Fruit fly (Drosophila melanogaster): ENCODE data around the gene Smn.

The Smn gene

dm6 chr3L:16574307-16574946 is 6.9 kb downstream of the Smn start, which contains the start of gene mbf1 (continued):
- TF ChIP-seq al (GFP tag; IDR thresholded peaks at IDR 0.05) (no peak), CG8281 (tag; optimal IDR thresholded peaks at IDR 0.05) (no peak), CG1529 (GFP tag; optimal IDR thresholded peaks at IDR 0.05) (no peak), jumu (GFP tag; optimal IDR thresholded peaks at IDR 0.05) (peak; percentile 6), sna (GFP tag; IDR thresholded peaks at IDR 0.05; ENCODE audit: partially characterized antibody) (peak; percentile 73), repo (GFP tag; optimal IDR thresholded peaks at IDR 0.05) (no peak), nmo (GFP tag; optimal IDR thresholded peaks at IDR 0.05) (peak; percentile 61), Fer1 (GFP tag; optimal IDR thresholded peaks at IDR 0.05) (no peak), Hmx (GFP tag; optimal IDR thresholded peaks at IDR 0.05) (no peak), Mes4 (GFP tag; optimal IDR thresholded peaks at IDR 0.05) (peak; percentile 2), CG16813 (GFP tag; IDR thresholded peaks at IDR 0.05; ENCODE audit: partially characterized antibody) (peak; percentile 47; the same call in 2 of the 3 replicates), CG12236 (GFP tag; optimal IDR thresholded peaks at IDR 0.05) (no peak), CG1602 (GFP tag; optimal IDR thresholded peaks at IDR 0.05) (no peak), fd96Cb (tag; optimal IDR thresholded peaks at IDR 0.05) (no peak), Sry-β (GFP tag; optimal IDR thresholded peaks at IDR 0.05) (no peak), Fer2 (tag; optimal IDR thresholded peaks at IDR 0.05) (no peak), zfh2 (GFP tag; optimal IDR thresholded peaks at IDR 0.05) (peak; percentile 34), vfl (GFP tag; optimal IDR thresholded peaks at IDR 0.05) (no peak), TFAM (GFP tag; optimal IDR thresholded peaks at IDR 0.05) (no peak), HLHmδ (GFP tag; optimal IDR thresholded peaks at IDR 0.05) (no peak), CG6791 (GFP tag; IDR thresholded peaks at IDR 0.05; ENCODE audit: partially characterized antibody) (no peak), disco-r (GFP tag; optimal IDR thresholded peaks at IDR 0.05) (no peak), aop (GFP tag; IDR thresholded peaks at IDR 0.05) (no peak), hb (GFP tag; IDR thresholded peaks at IDR 0.05; ENCODE audit: partially characterized antibody) (no peak), CG5245 (GFP tag; optimal IDR thresholded peaks at IDR 0.05) (no peak), CG3407 (GFP tag; optimal IDR thresholded peaks at IDR 0.05) (no peak), h (optimal IDR thresholded peaks at IDR 0.05) (no peak), Dref (GFP tag; IDR thresholded peaks at IDR 0.05) (peak; percentile 67), CG14014 (GFP tag; IDR thresholded peaks at IDR 0.05) (no peak), Ravus (GFP tag; IDR thresholded peaks at IDR 0.05) (no peak), dan (GFP tag; IDR thresholded peaks at IDR 0.05) (no peak), vvl (GFP tag; IDR thresholded peaks at IDR 0.05) (0 out of 2 replicates have a peak, but pooled peaks have one; percentile 34), CG31224 (GFP tag; IDR thresholded peaks at IDR 0.05) (no peak), NC2α (GFP tag; optimal IDR thresholded peaks at IDR 0.05) (no peak), zen2 (GFP tag; IDR thresholded peaks at IDR 0.05; ENCODE audit: partially characterized antibody) (no peak; the same call in 2 of the 3 replicates), CG4617 (GFP tag; optimal IDR thresholded peaks at IDR 0.05; ENCODE audit: borderline replicate concordance) (peak; percentile 91), HmgZ (tag; optimal IDR thresholded peaks at IDR 0.05) (peak; percentile 53), dmrt99B (tag; optimal IDR thresholded peaks at IDR 0.05) (no peak), CG11085 (GFP tag; IDR thresholded peaks at IDR 0.05) (no peak), grn (GFP tag; optimal IDR thresholded peaks at IDR 0.05) (peak; percentile 73), Mad (GFP tag; optimal IDR thresholded peaks at IDR 0.05) (no peak), BtbVII (GFP tag; optimal IDR thresholded peaks at IDR 0.05) (peak; percentile 15), twi (tag; optimal IDR thresholded peaks at IDR 0.05) (no peak), insv (GFP tag; optimal IDR thresholded peaks at IDR 0.05) (peak in 1 of 2 experiments; percentile 10), HmgD (GFP tag; optimal IDR thresholded peaks at IDR 0.05) (peak; percentile 39), Bgb (GFP tag; IDR thresholded peaks at IDR 0.05; ENCODE audit: partially characterized antibody) (0 out of 2 replicates have a peak, but pooled peaks have one; percentile 28), CG10209 (GFP tag; optimal IDR thresholded peaks at IDR 0.05) (no peak), CG4730 (GFP tag; IDR thresholded peaks at IDR 0.05) (no peak), bsh (GFP tag; optimal IDR thresholded peaks at IDR 0.05) (peak in 1 of 2 experiments; percentile 1), gcm2 (GFP tag; optimal IDR thresholded peaks at IDR 0.05) (no peak)

Measured in whole organism, embryonic.